Fruit fly (Drosophila melanogaster) whole organism: ENCODE data around the gene Doc1.

Source experiments
- Dll ChIP-seq: fragments of >200 bp; optimal IDR thresholded peaks from 2 replicates; lab custom pipeline; 2017
- EcR ChIP-seq, 2 experiments: fragments of >200 bp; optimal IDR thresholded peaks; 2 replicates each; lab custom pipeline; 2017; ENCODE audit warnings: missing biosample characterization in 2 of 2, missing genetic modification characterization in 2 of 2, missing genetic modification reagents in 2 of 2
- pan ChIP-seq: fragments of >200 bp; optimal IDR thresholded peaks from 2 replicates; lab custom pipeline; 2017
- psq ChIP-seq: fragments of >200 bp; optimal IDR thresholded peaks from 2 replicates; lab custom pipeline; 2017
- usp ChIP-seq: fragments of >200 bp; optimal IDR thresholded peaks from 2 replicates; lab custom pipeline; 2017; ENCODE audit warnings: missing biosample characterization, missing genetic modification characterization, mixed read lengths

- TF ChIP-seq psq (lab: Kevin White, UChicago): no peak
- TF ChIP-seq pan: no peak
- TF ChIP-seq usp: no peak
- TF ChIP-seq Dll (lab: Kevin White, UChicago): no peak
- no peak for TF ChIP-seq EcR (GFP tag; optimal IDR thresholded peaks at IDR 0.05; lab: Kevin White, UChicago)
Observed at dm6 chr3L:9064207-9064754, 23.1 kb downstream of the Doc1 start.
